Worm (Caenorhabditis elegans) whole organism, L1 larva: ENCODE data around the gene H02F09.3.

Source experiments
- ceh-82 ChIP-seq, 3 experiments: fragments of 150-350 bp in 1 of 3; sonication (generic microtip) in 2 of 3; optimal IDR thresholded peaks; 2 replicates each; lab custom pipeline; 2014 to 2017; ENCODE audit warnings: missing biosample characterization in 3 of 3, missing genetic modification characterization in 3 of 3
- ces-1 ChIP-seq: fragments of 150-350 bp; optimal IDR thresholded peaks from 2 replicates; lab custom pipeline; 2014; ENCODE audit warnings: missing biosample characterization, missing genetic modification reagents, missing genetic modification characterization
- elt-3 ChIP-seq, 6 experiments: fragments of 150-350 bp in 1 of 6; sonication (generic microtip); optimal IDR thresholded peaks; 2 replicates each; lab custom pipeline; 2017 to 2018; ENCODE audit warnings: missing biosample characterization in 6 of 6, missing genetic modification characterization in 6 of 6, inconsistent platforms in 1 of 6
- nhr-77 ChIP-seq: fragments of 150-350 bp; optimal IDR thresholded peaks from 2 replicates; lab custom pipeline; 2014; ENCODE audit warnings: missing biosample characterization, missing genetic modification characterization
- snpc-4 ChIP-seq: fragments of 150-350 bp; optimal IDR thresholded peaks from 2 replicates; lab custom pipeline; 2014; ENCODE audit warnings: missing biosample characterization, missing genetic modification characterization
- snu-23 ChIP-seq: sonication (generic microtip); optimal IDR thresholded peaks from 2 replicates; lab custom pipeline; 2016; ENCODE audit warnings: missing genetic modification characterization, missing compliant biosample characterization
- ztf-11 ChIP-seq, 2 experiments: sonication (generic microtip); optimal IDR thresholded peaks; 2 replicates each; lab custom pipeline; 2016 to 2017; ENCODE audit warnings: missing genetic modification characterization in 2 of 2, missing biosample characterization in 1 of 2, missing compliant biosample characterization in 1 of 2
- ztf-4 ChIP-seq: fragments of 150-350 bp; optimal IDR thresholded peaks from 2 replicates; lab custom pipeline; 2014; ENCODE audit warnings: missing biosample characterization, missing genetic modification characterization

ce11 chrX:1603027-1603426, 34.5 kb downstream of the H02F09.3 start:
- TF ChIP-seq nhr-77 (tag; lab: Kevin White, UChicago): no peak
- no peak for TF ChIP-seq ceh-82 (tag; optimal IDR thresholded peaks at IDR 0.05; lab: Kevin White, UChicago)
- no peak for TF ChIP-seq elt-3 (tag; optimal IDR thresholded peaks at IDR 0.05; lab: Kevin White, UChicago)
- no peak for TF ChIP-seq ztf-4 (tag; lab: Kevin White, UChicago)
- no peak for TF ChIP-seq snpc-4 (tag; lab: Kevin White, UChicago)
- TF ChIP-seq ztf-11 (tag; optimal IDR thresholded peaks at IDR 0.05; lab: Kevin White, UChicago): no peak
- no peak for TF ChIP-seq ces-1 (GFP tag; lab: Kevin White, UChicago)
- no peak for TF ChIP-seq snu-23 (GFP tag; lab: Kevin White, UChicago)
